Fruit fly (Drosophila melanogaster) whole organism, embryonic: ENCODE results near the gene CG33281.

Source experiments
- CG15514 ChIP-seq: fragments of 200-800 bp; sonication (Bioruptor generic); optimal IDR thresholded peaks from 3 replicates; lab custom pipeline; 2017; ENCODE audit warnings: missing biosample characterization, missing genetic modification characterization, mild to moderate bottlenecking, moderate library complexity, missing genetic modification reagents
- CTCF ChIP-seq: fragments of 200-800 bp; sonication (Bioruptor generic); optimal IDR thresholded peaks from 2 replicates; lab custom pipeline; 2017; ENCODE audit warnings: missing biosample characterization, mild to moderate bottlenecking, missing genetic modification characterization, moderate library complexity
- Dbx ChIP-seq: fragments of 200-800 bp; sonication (Bioruptor generic); IDR thresholded peaks from 3 replicates; pipeline ENCODE4 v1.3.6; 2022; ENCODE audit warnings: missing biosample characterization, missing genetic modification characterization
- H15 ChIP-seq: fragments of 200-800 bp; sonication (Bioruptor generic); IDR thresholded peaks from 3 replicates; pipeline ENCODE4 v1.3.6; 2022; ENCODE audit warnings: missing biosample characterization, missing genetic modification characterization
- Poxn ChIP-seq: fragments of 200-800 bp; sonication (Bioruptor generic); IDR thresholded peaks from 2 replicates; pipeline ENCODE4 v1.3.6; 2022; ENCODE audit warnings: missing biosample characterization, missing genetic modification characterization
- dm ChIP-seq: fragments of 200-800 bp; sonication (Bioruptor generic); optimal IDR thresholded peaks from 3 replicates; lab custom pipeline; 2016; ENCODE audit warnings: missing biosample characterization, missing genetic modification characterization
- ems ChIP-seq: fragments of 200-800 bp; sonication (Bioruptor generic); optimal IDR thresholded peaks from 3 replicates; lab custom pipeline; 2016; ENCODE audit warnings: missing biosample characterization, missing genetic modification characterization
- twi ChIP-seq: fragments of 200-800 bp; optimal IDR thresholded peaks from 2 replicates; lab custom pipeline; 2019; ENCODE audit warnings: missing biosample characterization, mild to moderate bottlenecking, missing genetic modification characterization, moderate library complexity
- usp ChIP-seq: fragments of >200 bp; optimal IDR thresholded peaks from 2 replicates; lab custom pipeline; 2017; ENCODE audit warnings: missing biosample characterization, missing genetic modification characterization

DNA sequence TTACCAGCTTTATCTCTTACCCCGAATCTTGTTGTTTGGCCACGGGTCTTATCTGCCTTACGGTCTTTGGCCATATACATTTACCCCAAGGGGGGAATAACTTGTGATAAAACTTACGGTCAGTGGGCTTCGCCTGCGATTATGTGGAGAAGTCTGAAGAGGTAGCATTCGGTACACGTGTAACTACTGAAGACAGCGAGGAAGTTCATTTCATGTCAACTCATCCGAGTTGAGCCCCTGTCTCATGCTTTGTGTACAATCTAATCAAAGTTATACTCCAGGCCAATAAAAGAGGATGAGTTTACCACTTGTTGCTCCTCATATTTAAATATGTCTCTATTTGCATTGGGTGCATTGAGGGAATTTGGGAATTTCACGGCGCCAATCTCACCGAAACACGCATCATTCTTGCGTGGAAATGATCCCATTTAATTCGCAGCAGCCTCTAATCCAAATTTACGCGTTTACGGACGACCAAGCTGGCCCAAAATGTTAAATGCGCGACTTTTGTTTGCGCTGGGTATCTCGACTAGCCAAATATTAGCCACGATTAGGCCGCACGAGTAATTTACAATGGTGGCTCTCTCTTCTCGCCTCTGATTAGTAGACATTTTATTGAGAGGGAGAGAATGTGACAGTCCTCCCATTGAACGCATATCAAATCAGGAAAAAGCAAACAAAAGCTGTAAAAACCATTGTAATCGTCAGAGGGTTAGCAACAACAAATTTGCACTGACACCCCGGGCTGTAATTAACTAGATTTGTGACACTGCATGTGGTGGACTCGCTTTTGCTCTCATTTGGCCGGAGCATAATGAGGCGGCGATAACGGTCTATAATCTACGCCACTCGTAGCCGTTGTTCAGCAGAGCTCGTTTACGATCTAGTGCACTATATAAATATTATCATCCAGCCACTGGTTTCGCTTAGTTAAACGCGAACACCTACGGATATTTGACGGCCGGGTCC, at the start of gene CG33281:
- TF ChIP-seq H15 (GFP tag; lab: Robert Waterston, UW) (no peak), ems (GFP tag; lab: Kevin White, UChicago) (no peak), twi (tag; lab: Kevin White, UChicago) (no peak), Dbx (GFP tag; lab: Robert Waterston, UW) (no peak), Poxn (GFP tag; lab: Robert Waterston, UW) (no peak), CG15514 (GFP tag; lab: Kevin White, UChicago) (no peak), dm (no peak), CTCF (GFP tag; lab: Kevin White, UChicago) (no peak), usp (GFP tag; lab: Kevin White, UChicago) (no peak)
